Worm (Caenorhabditis elegans): Measurements from ENCODE around the gene C46C2.3.
A peak's percentile ranks its signal among the peaks of the same experiment; 100 is the strongest.

DNA sequence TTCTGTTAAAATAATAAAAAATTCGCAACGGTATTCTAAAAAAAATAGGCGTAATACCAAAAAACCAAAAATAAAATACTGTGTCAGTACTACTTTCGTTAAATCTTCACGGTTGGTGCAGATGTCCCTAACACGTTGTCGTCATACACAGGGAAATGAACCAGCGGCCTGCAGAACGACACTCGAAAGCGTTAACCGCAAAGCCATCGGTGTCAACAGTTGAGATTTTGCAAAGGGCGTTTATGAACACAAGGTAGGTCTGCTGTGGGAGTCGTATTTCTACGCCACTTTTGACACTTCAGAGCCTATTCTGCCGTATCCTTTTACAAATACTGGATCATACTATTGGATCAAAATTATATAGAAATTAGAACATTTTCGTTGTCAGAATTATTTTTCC, 33.7 kb upstream of the C46C2.3 start:
- TF ChIP-seq ama-1 (optimal IDR thresholded peaks at IDR 0.05) (no peak), lin-11 (tag; optimal IDR thresholded peaks at IDR 0.05) (peak; percentile 53), lin-13 (GFP tag; optimal IDR thresholded peaks at IDR 0.05) (peak; percentile 25), ztf-11 (tag; optimal IDR thresholded peaks at IDR 0.05) (no peak), nhr-23 (tag; optimal IDR thresholded peaks at IDR 0.05) (no peak), nhr-77 (tag; optimal IDR thresholded peaks at IDR 0.05) (peak; percentile 15), sem-4 (tag; optimal IDR thresholded peaks at IDR 0.05) (no peak), ZK546.5 (tag; optimal IDR thresholded peaks at IDR 0.05) (no peak), nhr-12 (tag; optimal IDR thresholded peaks at IDR 0.05) (no peak)
